Worm (Caenorhabditis elegans): Measurements from ENCODE around the gene sor-3.
"Not testable (repeated sequence)": the region's sequence is repeated elsewhere in the genome, so short reads cannot be mapped to it uniquely, and the experiment has no call there.

The sor-3 gene

ce11 chrX:334452-334851 is 19.0 kb upstream of the sor-3 start:
- TF ChIP-seq ceh-30 (tag; optimal IDR thresholded peaks at IDR 0.05) (no peak), pat-9 (tag; optimal IDR thresholded peaks at IDR 0.05) (no peak), ceh-2 (tag; optimal IDR thresholded peaks at IDR 0.05) (no peak), ztf-16 (tag; optimal IDR thresholded peaks at IDR 0.05) (no peak)

- TF ChIP-seq ceh-9 (tag; optimal IDR thresholded peaks at IDR 0.05) (no peak), pha-4 (tag; optimal IDR thresholded peaks at IDR 0.05) (no peak), sox-4 (tag; optimal IDR thresholded peaks at IDR 0.05) (no peak), zip-5 (tag; optimal IDR thresholded peaks at IDR 0.05) (no peak), pqm-1 (tag; optimal IDR thresholded peaks at IDR 0.05) (no peak), unc-86 (tag; optimal IDR thresholded peaks at IDR 0.05) (no peak), syd-9 (tag; optimal IDR thresholded peaks at IDR 0.05) (no peak), ama-1 (optimal IDR thresholded peaks at IDR 0.05) (no peak), ttx-3 (tag; optimal IDR thresholded peaks at IDR 0.05) (no peak), ceh-30 (tag; optimal IDR thresholded peaks at IDR 0.05) (no peak), che-1 (tag; optimal IDR thresholded peaks at IDR 0.05) (no peak), ceh-18 (tag; optimal IDR thresholded peaks at IDR 0.05) (no peak), nhr-11 (tag; optimal IDR thresholded peaks at IDR 0.05) (no peak)
Observed at ce11 chrX:343822-344221, 9.6 kb upstream of the sor-3 start.

DNA sequence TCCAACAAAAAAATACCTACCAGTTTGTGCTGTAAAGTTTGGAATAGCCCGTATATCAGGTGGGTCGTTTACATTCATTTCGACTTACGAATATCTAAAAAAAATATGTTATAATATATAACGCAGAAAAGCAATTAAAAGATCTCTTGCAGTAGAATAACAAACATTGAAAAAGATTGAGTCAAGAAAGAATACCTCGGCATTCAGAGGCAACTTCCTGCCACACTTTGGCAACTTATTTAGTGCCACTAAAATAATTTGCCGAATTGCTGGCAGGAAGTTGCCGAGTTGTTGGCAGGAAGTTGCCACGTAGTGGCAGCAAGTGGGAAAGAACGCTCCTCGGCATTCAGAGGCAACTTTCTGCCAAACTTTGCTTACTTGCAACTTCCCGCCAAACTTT is 6.3 kb upstream of the sor-3 start, which contains the start of gene C04E7.3:
Gene C04E7.3 (minus strand): TSS at position 101 of the 400 bp plus-strand sequence.
- not testable (repeated sequence) for TF ChIP-seq hlh-13 (GFP tag; optimal IDR thresholded peaks at IDR 0.05); dve-1 (tag; optimal IDR thresholded peaks at IDR 0.05); unc-3 (GFP tag; conservative IDR thresholded peaks at IDR 0.05); unc-3 (tag; optimal IDR thresholded peaks at IDR 0.05)

DNA sequence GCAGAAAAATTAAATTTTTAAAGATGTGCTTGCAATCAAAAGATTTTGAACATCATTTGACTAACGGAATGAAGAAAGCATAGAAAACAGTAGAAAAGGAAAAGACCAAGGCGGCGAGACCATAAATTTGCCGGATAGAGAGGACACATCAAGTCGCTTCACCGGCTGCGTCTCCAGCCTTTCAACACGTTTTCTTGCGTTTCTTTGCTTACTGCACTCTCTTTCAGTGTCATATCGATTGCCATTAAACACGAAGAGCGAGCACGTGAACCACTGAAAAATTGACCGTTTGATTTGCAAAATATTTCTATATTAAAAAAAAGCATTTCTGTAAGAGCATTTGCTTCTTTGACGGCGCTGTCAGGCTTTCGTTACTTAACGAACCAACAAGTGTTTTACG is 5.3 kb upstream of the sor-3 start:
- no peak for TF ChIP-seq eyg-1 (tag; optimal IDR thresholded peaks at IDR 0.05)
- no peak for TF ChIP-seq hlh-8 (tag; optimal IDR thresholded peaks at IDR 0.05)
- peak; percentile 28 for TF ChIP-seq unc-55 (GFP tag; optimal IDR thresholded peaks at IDR 0.05)
- peak; percentile 8 for TF ChIP-seq nfya-1 (tag; optimal IDR thresholded peaks at IDR 0.05)
- no peak for TF ChIP-seq tbx-7 (tag; optimal IDR thresholded peaks at IDR 0.05)
- TF ChIP-seq hlh-30 (tag; optimal IDR thresholded peaks at IDR 0.05; ENCODE audit: insufficient read depth) = peak; percentile 16
- TF ChIP-seq ref-2 (tag; optimal IDR thresholded peaks at IDR 0.05) = no peak
- TF ChIP-seq ceh-48 (tag; optimal IDR thresholded peaks at IDR 0.05) = peak; percentile 67
- TF ChIP-seq lin-11 (tag; optimal IDR thresholded peaks at IDR 0.05) = no peak
- peak; percentile 21 for TF ChIP-seq ceh-31 (tag; optimal IDR thresholded peaks at IDR 0.05)

- TF ChIP-seq ceh-45 (GFP tag; IDR thresholded peaks at IDR 0.05) = peak; percentile 78; the same call in 1 of the 2 replicates
- peak; percentile 72 for TF ChIP-seq sox-2 (GFP tag; IDR thresholded peaks at IDR 0.05)
- peak; percentile 70 for TF ChIP-seq unc-3 (GFP tag; conservative IDR thresholded peaks at IDR 0.05)
- TF ChIP-seq unc-3 (tag; optimal IDR thresholded peaks at IDR 0.05) = not testable (repeated sequence)
Observed at ce11 chrX:351398-351797, 2.0 kb upstream of the sor-3 start.

DNA sequence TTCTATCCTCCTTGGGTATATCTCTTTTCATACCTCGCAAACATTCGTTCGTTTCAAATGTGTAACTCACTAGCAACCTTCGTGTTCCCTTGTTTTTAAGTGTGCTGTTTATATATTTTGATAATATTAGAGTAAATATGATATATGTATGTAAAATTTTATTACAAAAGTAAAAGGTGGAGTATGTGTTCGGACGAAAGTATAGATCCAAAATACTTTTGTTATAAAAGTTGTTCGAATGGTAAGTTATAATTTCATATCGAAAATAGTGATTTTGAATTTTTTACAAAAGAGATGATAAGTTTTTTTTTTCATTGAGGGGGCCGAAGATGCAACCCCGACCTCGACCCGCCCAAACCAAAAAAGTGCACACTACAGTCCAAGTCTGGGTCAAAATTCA is 4.4 kb downstream of the sor-3 start, which contains the start of gene C04E7.1:
Gene C04E7.1 (plus strand): TSS at position 301 of the 400 bp plus-strand sequence.
- TF ChIP-seq syd-9 (tag; optimal IDR thresholded peaks at IDR 0.05) = no peak
- no peak for TF ChIP-seq ceh-18 (tag; optimal IDR thresholded peaks at IDR 0.05)
- no peak for TF ChIP-seq T23F11.4 (GFP tag; optimal IDR thresholded peaks at IDR 0.05)
- TF ChIP-seq ceh-6 (GFP tag; optimal IDR thresholded peaks at IDR 0.05) = no peak
- no peak for TF ChIP-seq C08G9.2 (tag; optimal IDR thresholded peaks at IDR 0.05)

Measured in whole organism, late embryonic.